Fruit fly (Drosophila melanogaster) whole organism, prepupa: ENCODE measurements around the gene Prp31.

Experiments
- Blimp-1 ChIP-seq: fragments of 200-800 bp; sonication (Bioruptor generic); optimal IDR thresholded peaks from 3 replicates; lab custom pipeline; 2017; ENCODE audit warnings: missing biosample characterization, missing genetic modification characterization, mild to moderate bottlenecking, moderate library complexity, missing genetic modification reagents
- CG10631 ChIP-seq: fragments of 200-800 bp; sonication (Bioruptor generic); optimal IDR thresholded peaks from 2 replicates; lab custom pipeline; 2016; ENCODE audit warnings: missing biosample characterization, missing genetic modification characterization
- CG10669 ChIP-seq: fragments of 200-800 bp; sonication (Bioruptor generic); optimal IDR thresholded peaks from 3 replicates; lab custom pipeline; 2018; ENCODE audit warnings: missing biosample characterization, mild to moderate bottlenecking, missing genetic modification characterization, moderate library complexity
- CG11294 ChIP-seq: fragments of 200-800 bp; sonication (Bioruptor generic); IDR thresholded peaks from 2 replicates; pipeline ENCODE4 v1.3.6; 2022; ENCODE audit warnings: missing biosample characterization, missing genetic modification characterization
- CG11902 ChIP-seq: fragments of 200-800 bp; sonication (Bioruptor generic); optimal IDR thresholded peaks from 3 replicates; lab custom pipeline; 2016; ENCODE audit warnings: missing biosample characterization, missing genetic modification characterization
- CG15336 ChIP-seq: fragments of 200-800 bp; sonication (Bioruptor generic); IDR thresholded peaks from 2 replicates; pipeline ENCODE4 v1.3.6; 2022; ENCODE audit warnings: missing biosample characterization, missing genetic modification characterization
- CG1621 ChIP-seq: fragments of 200-800 bp; sonication (Bioruptor generic); optimal IDR thresholded peaks from 3 replicates; lab custom pipeline; 2018; ENCODE audit warnings: missing biosample characterization, mild to moderate bottlenecking, missing genetic modification characterization
- CG3032 ChIP-seq: fragments of 200-800 bp; optimal IDR thresholded peaks from 2 replicates; lab custom pipeline; 2019; ENCODE audit warnings: missing biosample characterization, mild to moderate bottlenecking, missing genetic modification characterization, moderate library complexity
- CG31627 ChIP-seq: fragments of 200-800 bp; sonication (Bioruptor generic); optimal IDR thresholded peaks from 3 replicates; lab custom pipeline; 2016; ENCODE audit warnings: missing biosample characterization, missing genetic modification characterization
- CG32006 ChIP-seq: fragments of 200-800 bp; sonication (Bioruptor generic); optimal IDR thresholded peaks from 3 replicates; lab custom pipeline; 2017; ENCODE audit warnings: missing biosample characterization, mild to moderate bottlenecking, missing genetic modification characterization
- CG34406 ChIP-seq: fragments of 200-800 bp; sonication (Bioruptor generic); optimal IDR thresholded peaks from 3 replicates; lab custom pipeline; 2016; ENCODE audit warnings: missing biosample characterization, missing genetic modification characterization
- CG3919 ChIP-seq: fragments of 200-800 bp; sonication (Bioruptor generic); optimal IDR thresholded peaks from 3 replicates; lab custom pipeline; 2016; ENCODE audit warnings: missing biosample characterization, missing genetic modification characterization
- CG4318 ChIP-seq: fragments of 200-800 bp; sonication (Bioruptor generic); optimal IDR thresholded peaks from 3 replicates; lab custom pipeline; 2017; ENCODE audit warnings: missing biosample characterization, mild to moderate bottlenecking, missing genetic modification characterization
- CG6163 ChIP-seq: fragments of 200-800 bp; sonication (Bioruptor generic); IDR thresholded peaks from 3 replicates; pipeline ENCODE4 v1.3.6; 2022; ENCODE audit warnings: missing biosample characterization, missing genetic modification characterization
- CG6276 ChIP-seq: fragments of 200-800 bp; sonication (Bioruptor generic); optimal IDR thresholded peaks from 2 replicates; lab custom pipeline; 2017; ENCODE audit warnings: missing biosample characterization, mild to moderate bottlenecking, missing genetic modification characterization
- CG6792 ChIP-seq: fragments of 200-800 bp; sonication (Bioruptor generic); optimal IDR thresholded peaks from 3 replicates; lab custom pipeline; 2016; ENCODE audit warnings: missing biosample characterization, missing genetic modification characterization
- CG6808 ChIP-seq: fragments of 200-800 bp; sonication (Bioruptor generic); optimal IDR thresholded peaks from 3 replicates; lab custom pipeline; 2017; ENCODE audit warnings: missing biosample characterization, missing genetic modification characterization, mild to moderate bottlenecking, moderate library complexity, missing genetic modification reagents
- CG8119 ChIP-seq: fragments of 200-800 bp; sonication (Bioruptor generic); IDR thresholded peaks from 3 replicates; pipeline ENCODE4 v1.3.6; 2022; ENCODE audit warnings: missing biosample characterization, missing genetic modification characterization
- CG8319 ChIP-seq: fragments of 200-800 bp; sonication (Bioruptor generic); optimal IDR thresholded peaks from 3 replicates; lab custom pipeline; 2016; ENCODE audit warnings: missing biosample characterization, missing genetic modification characterization
- CG8632 ChIP-seq: fragments of 200-800 bp; sonication (Bioruptor generic); optimal IDR thresholded peaks from 3 replicates; lab custom pipeline; 2016; ENCODE audit warnings: missing biosample characterization, missing genetic modification characterization
- CG9139 ChIP-seq: fragments of 200-800 bp; sonication (Bioruptor generic); optimal IDR thresholded peaks from 3 replicates; lab custom pipeline; 2017; ENCODE audit warnings: missing biosample characterization, mild to moderate bottlenecking, missing genetic modification characterization
- Eip75B ChIP-seq: fragments of 200-800 bp; sonication (Bioruptor generic); optimal IDR thresholded peaks from 3 replicates; lab custom pipeline; 2016; ENCODE audit warnings: missing biosample characterization, missing genetic modification characterization
- Eip78C ChIP-seq: fragments of 200-800 bp; sonication (Bioruptor generic); peaks from one replicate; lab custom pipeline; 2016; ENCODE audit warnings: missing biosample characterization, missing genetic modification characterization
- Gug ChIP-seq: fragments of 200-800 bp; sonication (Bioruptor generic); IDR thresholded peaks from 2 replicates; pipeline ENCODE4 v1.3.6; 2022; ENCODE audit warnings: missing biosample characterization, missing genetic modification characterization
- Hr38 ChIP-seq: sonication (Bioruptor generic); optimal IDR thresholded peaks from 2 replicates; lab custom pipeline; 2016; ENCODE audit warnings: missing biosample characterization, missing genetic modification characterization
- Hr39 ChIP-seq: fragments of 200-800 bp; sonication (Bioruptor generic); optimal IDR thresholded peaks from 2 replicates; lab custom pipeline; 2016; ENCODE audit warnings: missing biosample characterization, missing genetic modification characterization
- Hr4 ChIP-seq: fragments of 200-800 bp; sonication (Bioruptor generic); optimal IDR thresholded peaks from 3 replicates; lab custom pipeline; 2016; ENCODE audit warnings: missing biosample characterization, missing genetic modification characterization
- Lpt ChIP-seq: fragments of 200-800 bp; sonication (Bioruptor generic); optimal IDR thresholded peaks from 3 replicates; lab custom pipeline; 2016; ENCODE audit warnings: missing biosample characterization, missing genetic modification characterization
- Met ChIP-seq: fragments of 200-800 bp; sonication (Bioruptor generic); optimal IDR thresholded peaks from 3 replicates; lab custom pipeline; 2016; ENCODE audit warnings: missing biosample characterization, missing genetic modification characterization
- OdsH ChIP-seq: fragments of 200-800 bp; sonication (Bioruptor generic); optimal IDR thresholded peaks from 3 replicates; lab custom pipeline; 2016; ENCODE audit warnings: missing biosample characterization, missing genetic modification characterization
- Smox ChIP-seq: fragments of 200-800 bp; sonication (Bioruptor generic); optimal IDR thresholded peaks from 3 replicates; lab custom pipeline; 2016; ENCODE audit warnings: missing biosample characterization, missing genetic modification characterization
- Sox102F ChIP-seq: fragments of 200-800 bp; sonication (Bioruptor generic); optimal IDR thresholded peaks from 2 replicates; lab custom pipeline; 2016; ENCODE audit warnings: missing biosample characterization, mild to moderate bottlenecking, missing genetic modification characterization
- Sox14 ChIP-seq: fragments of 200-800 bp; sonication (Bioruptor generic); optimal IDR thresholded peaks from 3 replicates; lab custom pipeline; 2016; ENCODE audit warnings: missing biosample characterization, missing genetic modification characterization
- Sox15 ChIP-seq: fragments of 200-800 bp; sonication (Bioruptor generic); optimal IDR thresholded peaks from 3 replicates; lab custom pipeline; 2016; ENCODE audit warnings: missing biosample characterization, missing genetic modification characterization
- achi ChIP-seq: fragments of 200-800 bp; sonication (Bioruptor generic); optimal IDR thresholded peaks from 3 replicates; lab custom pipeline; 2016; ENCODE audit warnings: missing biosample characterization, missing genetic modification characterization
- acj6 ChIP-seq: fragments of 200-800 bp; sonication (Bioruptor generic); optimal IDR thresholded peaks from 3 replicates; lab custom pipeline; 2016; ENCODE audit warnings: missing biosample characterization, missing genetic modification characterization
- cyc ChIP-seq: fragments of 200-800 bp; sonication (Bioruptor generic); optimal IDR thresholded peaks from 3 replicates; lab custom pipeline; 2016; ENCODE audit warnings: missing biosample characterization, missing genetic modification characterization
- dac ChIP-seq: fragments of 200-800 bp; sonication (Bioruptor generic); optimal IDR thresholded peaks from 2 replicates; lab custom pipeline; 2017; ENCODE audit warnings: missing biosample characterization, mild to moderate bottlenecking, missing genetic modification characterization
- eg ChIP-seq: fragments of 200-800 bp; sonication (Bioruptor generic); IDR thresholded peaks from 3 replicates; pipeline ENCODE4 v1.3.6; 2022; ENCODE audit warnings: missing biosample characterization, missing genetic modification characterization
- fd59A ChIP-seq: fragments of 200-800 bp; sonication (Bioruptor generic); optimal IDR thresholded peaks from 2 replicates; lab custom pipeline; 2017; ENCODE audit warnings: missing biosample characterization, mild to moderate bottlenecking, missing genetic modification characterization, missing genetic modification reagents
- fd85E ChIP-seq: fragments of 200-800 bp; sonication (Bioruptor generic); optimal IDR thresholded peaks from 3 replicates; lab custom pipeline; 2016; ENCODE audit warnings: missing biosample characterization, missing genetic modification characterization
- pdm3 ChIP-seq: fragments of 200-800 bp; sonication (Bioruptor generic); optimal IDR thresholded peaks from 3 replicates; lab custom pipeline; 2016; ENCODE audit warnings: missing biosample characterization, missing genetic modification characterization
- salr ChIP-seq, 2 experiments: fragments of 200-800 bp; sonication (Bioruptor generic); optimal IDR thresholded peaks; 3 replicates each; lab custom pipeline; 2016 to 2018; ENCODE audit warnings: missing biosample characterization in 2 of 2, missing genetic modification characterization in 2 of 2, mild to moderate bottlenecking in 1 of 2
- spab ChIP-seq: fragments of 200-800 bp; sonication (Bioruptor generic); optimal IDR thresholded peaks from 2 replicates; lab custom pipeline; 2017; ENCODE audit warnings: missing biosample characterization, mild to moderate bottlenecking, missing genetic modification characterization, missing genetic modification reagents
- ss ChIP-seq, 2 experiments: fragments of 200-800 bp; sonication (Bioruptor generic); optimal IDR thresholded peaks; 2 replicates in 1 of 2; 3 replicates in 1 of 2; lab custom pipeline; 2017 to 2018; ENCODE audit warnings: mild to moderate bottlenecking in 2 of 2, missing biosample characterization in 2 of 2, missing genetic modification characterization in 2 of 2, moderate library complexity in 1 of 2
- svp ChIP-seq: fragments of 200-800 bp; sonication (Bioruptor generic); peaks from one replicate; lab custom pipeline; 2016; ENCODE audit warnings: missing biosample characterization, missing genetic modification characterization
- topi ChIP-seq: fragments of 200-800 bp; sonication (Bioruptor generic); optimal IDR thresholded peaks from 3 replicates; lab custom pipeline; 2016; ENCODE audit warnings: missing biosample characterization, missing genetic modification characterization

Gene Prp31

DNA sequence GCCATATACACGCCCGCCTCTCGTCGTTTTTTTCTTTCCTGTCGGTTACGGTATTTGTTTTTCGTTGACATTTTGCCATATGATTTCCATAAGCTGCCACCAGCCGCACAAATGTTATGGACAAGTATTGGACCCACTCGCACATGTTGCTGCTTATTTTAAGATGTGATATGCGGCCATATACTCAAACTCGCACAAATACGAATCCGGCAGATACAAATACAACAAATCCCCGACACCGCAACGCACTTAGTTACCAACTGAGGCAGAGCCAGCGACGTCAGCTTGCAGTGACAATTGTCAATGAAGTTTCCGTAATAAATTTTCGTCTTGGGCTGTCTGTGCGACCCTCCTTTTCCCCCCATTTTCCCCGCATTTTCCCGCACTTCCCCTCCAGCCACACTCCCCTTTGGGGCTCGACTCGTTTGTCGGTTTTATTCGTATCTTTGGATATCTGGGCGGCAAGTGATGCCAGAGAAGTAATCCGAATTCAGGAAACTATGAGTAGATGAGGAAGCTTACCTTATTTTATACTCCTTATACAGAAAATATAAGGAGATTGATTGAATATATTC, 17.8 kb downstream of the Prp31 start:
- TF ChIP-seq eg (peak; percentile 25; the same call in 2 of the 3 replicates), ss (GFP tag; optimal IDR thresholded peaks at IDR 0.05; lab: Kevin White, UChicago) (no peak), CG11902 (GFP tag; lab: Kevin White, UChicago) (no peak), CG32006 (GFP tag; lab: Kevin White, UChicago) (peak; percentile 1), CG3032 (no peak), salr (GFP tag; optimal IDR thresholded peaks at IDR 0.05; lab: Kevin White, UChicago) (peak in 1 of 2 experiments; percentile 3), CG8632 (no peak), svp (GFP tag; lab: Kevin White, UChicago) (peak; percentile 15), Sox14 (GFP tag; lab: Kevin White, UChicago) (no peak), CG6163 (GFP tag; lab: Robert Waterston, UW) (0 out of 3 replicates have a peak, but pooled peaks have one; percentile 19), Smox (GFP tag; lab: Kevin White, UChicago) (no peak), CG9139 (no peak), Hr39 (GFP tag; lab: Kevin White, UChicago) (no peak)
- TF ChIP-seq, all 60 proteins: peak for 5

DNA sequence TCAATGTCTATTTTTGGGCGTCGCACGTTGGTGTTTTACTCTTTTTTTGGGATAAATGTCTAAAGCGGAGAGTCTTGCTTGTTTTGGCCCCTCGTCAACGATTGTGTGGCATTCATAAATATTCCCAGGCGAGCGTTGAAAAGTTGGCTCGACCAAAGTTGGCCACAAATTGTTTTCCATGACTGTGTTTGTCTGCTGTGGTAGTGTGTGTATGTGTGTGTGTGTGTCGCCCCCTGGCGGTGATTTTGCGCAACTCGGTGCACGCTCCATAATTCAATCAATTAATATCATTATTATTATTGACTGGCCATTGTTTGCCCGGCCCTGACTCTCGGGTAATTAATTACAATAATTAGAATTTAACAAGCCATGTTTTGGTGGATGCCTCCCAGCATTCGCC, 19.7 kb downstream of the Prp31 start:
- peak; percentile 27 for TF ChIP-seq svp (GFP tag; lab: Kevin White, UChicago)
- TF ChIP-seq Eip78C = peak; percentile 38
- peak; percentile 15 for TF ChIP-seq CG32006 (GFP tag; lab: Kevin White, UChicago)
- TF ChIP-seq Sox15 = no peak

DNA sequence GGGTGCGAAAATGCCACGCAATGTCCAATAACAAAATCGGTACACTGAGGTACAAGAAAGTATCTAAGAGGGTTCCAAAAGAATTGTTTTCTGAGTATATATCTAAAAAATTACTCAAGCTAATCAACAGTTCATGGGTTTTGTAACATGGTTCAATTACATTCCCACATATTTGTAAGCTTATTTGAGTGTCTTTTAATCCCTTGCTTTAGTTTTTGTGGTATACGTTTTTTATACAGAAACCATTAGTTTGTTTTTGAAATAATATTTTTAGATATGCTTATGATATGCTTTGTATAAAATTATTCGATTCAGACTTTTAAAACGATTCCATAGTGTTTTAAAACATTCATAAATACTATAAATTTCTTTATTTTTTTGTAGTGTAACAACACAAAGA, 21.9 kb downstream of the Prp31 start:
- TF ChIP-seq CG11902 (GFP tag; lab: Kevin White, UChicago) (no peak), acj6 (peak; percentile 50), CG8119 (GFP tag; lab: Robert Waterston, UW) (no peak), CG6276 (GFP tag; lab: Kevin White, UChicago) (no peak), OdsH (GFP tag; lab: Kevin White, UChicago) (peak; percentile 58), Sox15 (no peak), CG15336 (GFP tag; lab: Robert Waterston, UW) (no peak), salr (GFP tag; optimal IDR thresholded peaks at IDR 0.05; lab: Kevin White, UChicago) (peak in 1 of 2 experiments; percentile 44), CG6808 (GFP tag; lab: Kevin White, UChicago) (peak; percentile 42), CG6163 (GFP tag; lab: Robert Waterston, UW) (no peak), dac (GFP tag; lab: Kevin White, UChicago) (no peak), CG31627 (GFP tag; lab: Kevin White, UChicago) (peak; percentile 52), fd85E (GFP tag; lab: Kevin White, UChicago) (no peak), Gug (no peak), Sox102F (GFP tag; lab: Kevin White, UChicago) (peak; percentile 59), CG3919 (GFP tag; lab: Kevin White, UChicago) (peak; percentile 50), topi (GFP tag; lab: Kevin White, UChicago) (peak; percentile 59), ss (GFP tag; optimal IDR thresholded peaks at IDR 0.05; lab: Kevin White, UChicago) (peak; percentile 2 to 7), CG6792 (GFP tag; lab: Kevin White, UChicago) (peak; percentile 24), CG8632 (peak; percentile 45), pdm3 (peak; percentile 52), CG8319 (GFP tag; lab: Kevin White, UChicago) (peak; percentile 19), CG11294 (GFP tag; lab: Robert Waterston, UW) (no peak), Met (GFP tag; lab: Kevin White, UChicago) (peak; percentile 74), Smox (GFP tag; lab: Kevin White, UChicago) (peak; percentile 61), CG9139 (no peak), Hr4 (GFP tag; lab: Kevin White, UChicago) (no peak), achi (GFP tag; lab: Kevin White, UChicago) (peak; percentile 30), spab (peak; percentile 62), Hr38 (GFP tag; lab: Kevin White, UChicago) (no peak), Eip75B (peak; percentile 66), CG1621 (tag; lab: Kevin White, UChicago) (no peak), cyc (GFP tag; lab: Kevin White, UChicago) (peak; percentile 35), CG3032 (peak; percentile 71), fd59A (peak; percentile 27), CG10669 (peak; percentile 22), CG4318 (peak; percentile 18), CG10631 (peak; percentile 72), Lpt (GFP tag; lab: Kevin White, UChicago) (no peak), CG34406 (peak; percentile 34), Blimp-1 (GFP tag; lab: Kevin White, UChicago) (peak; percentile 14)
